Fruit fly (Drosophila melanogaster) whole organism, larva: ENCODE results near the gene CG14644.
A peak's percentile ranks its signal among the peaks of the same experiment; 100 is the strongest.

Experiments used
- noc ChIP-seq: fragments of 200-800 bp; sonication (Bioruptor generic); optimal IDR thresholded peaks from 3 replicates; lab custom pipeline; 2019; ENCODE audit warnings: missing biosample characterization, mild to moderate bottlenecking, missing genetic modification characterization, moderate library complexity

The CG14644 gene

DNA sequence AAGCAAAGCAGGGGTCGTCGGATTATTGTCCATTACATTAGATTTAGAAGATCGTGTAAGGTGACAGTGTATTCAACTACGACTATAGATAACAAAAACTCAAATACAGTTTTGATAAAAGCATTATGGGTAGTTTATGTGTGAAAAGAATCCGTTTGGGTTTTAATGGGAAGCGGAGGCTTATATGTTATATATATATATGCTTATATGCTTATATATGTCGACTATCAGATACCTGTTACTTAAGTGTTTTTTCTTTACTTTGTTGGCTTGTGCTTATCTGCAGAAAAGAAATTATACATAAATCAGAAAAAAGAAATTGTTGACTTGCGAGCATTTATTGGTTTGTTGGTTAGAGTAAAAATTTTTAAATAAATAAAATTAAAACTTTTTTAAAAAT lies at the start of gene CG14644:
TSS of gene CG14644 (minus strand) at position 101 of the 400 bp plus-strand sequence.
- no peak for TF ChIP-seq noc (tag; lab: Kevin White, UChicago)

- TF ChIP-seq noc (tag; lab: Kevin White, UChicago), result no peak
These were observed 48.6 kb upstream of the CG14644 start for dm6 chr3R:4301485-4301884.

- TF ChIP-seq noc (tag; lab: Kevin White, UChicago), result peak; percentile 60
These were observed 41.8 kb upstream of the CG14644 start, which contains the start of gene Nepl11 for dm6 chr3R:4294689-4295088. Gene Nepl11 (minus strand): TSS chr3R:4294840.

DNA sequence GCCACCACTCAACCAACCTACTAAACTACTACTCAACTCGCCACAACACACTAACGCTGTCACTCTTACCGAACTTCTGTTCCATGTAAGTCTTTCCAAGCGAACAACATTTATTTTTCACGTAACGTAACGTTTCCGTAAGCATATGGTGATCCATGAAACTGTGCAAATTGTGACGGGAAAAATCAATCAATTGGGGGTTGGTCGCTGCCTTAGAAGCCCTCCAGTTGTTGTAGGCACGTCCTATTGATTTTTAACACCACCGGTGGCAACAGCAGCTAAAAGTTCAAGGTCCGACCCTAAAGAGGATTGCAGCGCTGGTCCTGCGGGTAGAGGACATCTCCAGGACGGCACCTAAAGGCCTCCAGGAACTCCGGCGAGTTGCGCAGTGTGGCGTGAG lies 39.3 kb upstream of the CG14644 start:
- TF ChIP-seq noc (tag; lab: Kevin White, UChicago), result no peak

DNA sequence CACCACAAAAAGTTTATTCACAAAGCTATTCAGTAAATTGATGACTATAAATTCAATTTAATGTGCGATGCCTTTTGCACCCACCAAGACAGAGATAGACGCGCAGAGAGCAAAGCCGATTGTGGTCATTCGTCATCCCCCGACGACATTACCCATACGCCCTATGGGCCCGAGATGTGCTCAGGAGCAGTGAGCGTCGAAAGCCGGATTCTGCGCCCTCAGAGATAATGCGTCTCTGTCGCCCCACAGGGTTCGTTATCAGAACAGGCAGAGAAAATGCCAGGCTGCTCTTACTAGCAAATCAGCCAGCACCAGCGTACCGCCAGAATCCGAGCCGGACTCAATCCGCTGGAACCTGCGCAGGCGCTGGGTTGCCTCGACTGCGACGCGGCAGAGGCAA lies 38.4 kb upstream of the CG14644 start:
- peak; percentile 18 for TF ChIP-seq noc (tag; lab: Kevin White, UChicago)

DNA sequence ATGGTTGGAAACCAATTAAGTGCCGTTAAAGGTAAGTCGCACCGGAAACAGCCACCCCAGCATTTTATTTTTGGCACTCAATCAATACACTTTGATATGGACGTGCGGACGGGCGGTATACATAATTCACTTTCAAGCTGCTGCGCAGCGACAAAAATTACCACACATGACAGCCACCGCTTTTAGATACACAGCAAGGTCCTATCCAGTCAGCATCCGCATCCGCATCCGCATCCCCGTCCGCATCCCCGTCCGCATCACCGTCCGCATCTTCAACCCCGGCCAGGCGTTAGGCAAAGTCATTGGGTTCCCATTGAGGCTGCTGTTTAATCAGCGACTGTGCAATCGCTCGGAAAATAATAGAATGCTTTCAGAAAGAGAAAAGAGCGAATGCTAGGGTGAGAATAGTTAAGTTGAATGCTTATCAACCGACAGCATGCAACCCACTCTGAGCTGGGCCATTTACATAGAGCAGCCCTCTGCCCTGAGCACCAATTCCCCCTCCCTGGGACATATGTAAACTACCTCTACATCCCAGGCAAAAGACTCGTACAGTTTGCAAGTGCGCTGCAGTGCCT lies 31.6 kb upstream of the CG14644 start:
- no peak for TF ChIP-seq noc (tag; lab: Kevin White, UChicago)

dm6 chr3R:4282207-4282606 lies 29.4 kb upstream of the CG14644 start:
- TF ChIP-seq noc (tag; lab: Kevin White, UChicago), result no peak

dm6 chr3R:4281119-4281861 lies 28.4 kb upstream of the CG14644 start:
- no peak for TF ChIP-seq noc (tag; lab: Kevin White, UChicago)

dm6 chr3R:4280062-4280461 lies 27.2 kb upstream of the CG14644 start, which contains the start of gene cpx:
Gene cpx (plus strand): TSS chr3R:4280221.
- no peak for TF ChIP-seq noc (tag; lab: Kevin White, UChicago)

DNA sequence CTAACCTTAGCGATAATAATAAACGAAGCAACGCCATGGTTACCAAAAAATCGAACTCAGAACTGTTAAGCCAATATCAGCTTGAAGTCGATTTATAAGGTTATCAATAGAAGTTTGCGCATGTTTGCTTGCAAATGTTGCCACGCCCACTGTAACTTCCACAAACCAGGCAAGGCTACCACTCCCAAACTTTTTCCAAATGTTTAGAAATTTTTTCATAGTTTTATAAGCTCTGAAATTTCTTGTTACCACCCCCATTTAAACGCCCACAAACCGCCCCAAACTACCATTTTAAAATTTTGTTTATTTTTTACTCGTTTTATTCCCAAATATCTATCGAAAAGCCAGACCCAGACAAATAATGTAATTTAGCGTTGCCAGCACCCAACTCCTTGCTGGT lies 25.0 kb upstream of the CG14644 start, which contains the start of gene flip:
TSS of gene flip (minus strand) at position 101 of the 400 bp plus-strand sequence.
- no peak for TF ChIP-seq noc (tag; lab: Kevin White, UChicago)

- no peak for TF ChIP-seq noc (tag; lab: Kevin White, UChicago)
These were observed 15.5 kb upstream of the CG14644 start for dm6 chr3R:4268339-4268738.

DNA sequence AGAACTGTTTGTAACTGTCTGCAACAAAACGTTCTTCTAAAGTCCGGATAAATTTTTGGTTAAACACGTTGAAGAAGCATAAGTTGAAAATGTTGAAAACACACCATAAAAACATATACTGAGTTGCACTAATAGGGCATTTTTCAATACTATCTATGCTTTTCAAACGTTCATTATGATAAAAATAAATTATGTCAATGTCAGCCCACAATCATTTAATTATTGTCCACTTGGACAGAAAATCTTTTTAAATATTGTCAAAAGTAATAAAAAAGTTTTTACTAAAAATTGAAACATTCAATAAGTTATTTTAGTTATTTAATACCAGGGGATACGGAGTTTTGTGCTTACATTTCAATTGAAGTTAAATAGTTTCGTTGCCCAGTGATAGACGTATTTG lies 13.6 kb upstream of the CG14644 start, which contains the start of gene CG1092:
TSS of gene CG1092 (plus strand) at position 301 of the 400 bp plus-strand sequence.
- TF ChIP-seq noc (tag; lab: Kevin White, UChicago), result no peak

DNA sequence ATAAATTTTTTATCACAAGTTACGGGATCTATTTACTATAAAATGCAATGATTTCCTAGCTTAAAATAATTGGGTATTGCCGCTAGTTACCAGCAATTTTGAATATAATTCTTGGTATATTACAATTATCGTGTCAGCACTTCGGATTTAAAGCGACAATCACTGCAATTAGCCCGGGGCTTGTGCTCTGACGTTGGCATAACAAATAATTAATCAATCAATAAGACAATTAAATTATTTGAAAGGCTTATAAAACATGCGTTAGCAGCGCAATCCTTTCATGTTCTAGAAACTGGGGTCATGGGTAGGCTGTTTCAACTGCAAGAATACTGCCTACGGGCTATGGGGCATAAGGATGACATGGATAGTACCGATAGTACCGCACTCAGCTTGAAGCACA lies 3.8 kb upstream of the CG14644 start, which contains the start of gene Or82a:
TSS of gene Or82a (plus strand) at position 301 of the 400 bp plus-strand sequence.
- no peak for TF ChIP-seq noc (tag; lab: Kevin White, UChicago)

- no peak for TF ChIP-seq noc (tag; lab: Kevin White, UChicago)
These were observed 1.6 kb upstream of the CG14644 start, which contains the start of gene TwdlV for dm6 chr3R:4254408-4254807. Gene TwdlV (plus strand): TSS chr3R:4254708.

dm6 chr3R:4251241-4251640 lies 1.6 kb downstream of the CG14644 start, which contains the start of gene TwdlG:
Gene TwdlG (minus strand): TSS chr3R:4251341.
- TF ChIP-seq noc (tag; lab: Kevin White, UChicago), result no peak

DNA sequence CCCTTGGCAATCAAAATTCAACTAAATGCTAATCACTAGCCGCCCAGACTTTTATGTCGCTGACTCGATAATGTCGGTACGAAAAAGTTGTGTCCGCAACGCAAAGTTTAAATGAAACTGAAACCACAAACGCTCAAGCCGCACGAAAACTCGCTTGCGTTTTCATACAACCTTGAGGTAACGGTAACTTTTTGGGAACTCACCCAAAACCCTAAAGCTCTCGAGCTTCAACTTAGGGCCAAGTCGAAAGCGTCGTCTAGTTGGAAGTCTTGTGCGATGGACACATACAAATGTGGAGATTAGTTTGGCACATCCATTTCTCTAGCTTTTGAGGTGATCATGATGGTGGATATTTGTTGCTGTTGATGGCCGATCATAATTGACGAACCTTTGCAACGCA lies 2.9 kb downstream of the CG14644 start:
- TF ChIP-seq noc (tag; lab: Kevin White, UChicago), result no peak
